Fruit fly (Drosophila melanogaster) whole organism, pupa: ENCODE data around the gene rtp.

Source experiments
- CG12605 ChIP-seq: fragments of 200-800 bp; sonication (Bioruptor generic); IDR thresholded peaks from 2 replicates; pipeline ENCODE4 v1.3.6; 2022; ENCODE audit warnings: missing biosample characterization, missing genetic modification characterization
- CG32121 ChIP-seq: fragments of 200-800 bp; sonication (Bioruptor generic); IDR thresholded peaks from 2 replicates; pipeline ENCODE4 v1.3.6; 2022; ENCODE audit warnings: missing biosample characterization, missing genetic modification characterization

- no peak for TF ChIP-seq CG32121 (GFP tag; lab: Robert Waterston, UW)
- no peak for TF ChIP-seq CG12605 (GFP tag; lab: Robert Waterston, UW)
These were observed 11.1 kb downstream of the rtp start, which contains the start of gene Vps37B for dm6 chr3R:5226025-5226424.
